Worm (Caenorhabditis elegans) whole organism, L2 larva: ENCODE data around the gene set-31.

Experiments used
- C34F6.9 ChIP-seq: fragments of 150-350 bp; optimal IDR thresholded peaks from 2 replicates; lab custom pipeline; 2014; ENCODE audit warnings: missing biosample characterization, missing genetic modification characterization
- F13H6.1 ChIP-seq: sonication (generic microtip); optimal IDR thresholded peaks from 2 replicates; lab custom pipeline; 2016; ENCODE audit warnings: missing genetic modification characterization, missing compliant biosample characterization
- alr-1 ChIP-seq: fragments of 150-350 bp; optimal IDR thresholded peaks from 2 replicates; lab custom pipeline; 2014; ENCODE audit warnings: missing biosample characterization, missing genetic modification characterization
- ama-1 ChIP-seq: fragments of 150-350 bp; optimal IDR thresholded peaks from 2 replicates; lab custom pipeline; 2018; ENCODE audit warnings: inconsistent platforms
- blmp-1 ChIP-seq: sonication (generic microtip); optimal IDR thresholded peaks from 2 replicates; lab custom pipeline; 2017; ENCODE audit warnings: missing genetic modification characterization, mild to moderate bottlenecking, missing compliant biosample characterization, antibody characterized with exemption, moderate library complexity; ENCODE audit not compliant: insufficient read depth
- ceh-82 ChIP-seq: fragments of 150-350 bp; optimal IDR thresholded peaks from 2 replicates; lab custom pipeline; 2014; ENCODE audit warnings: missing biosample characterization, missing genetic modification characterization
- dmd-4 ChIP-seq: sonication (generic microtip); optimal IDR thresholded peaks from 2 replicates; lab custom pipeline; 2017; ENCODE audit warnings: missing biosample characterization, missing genetic modification characterization
- egl-27 ChIP-seq: sonication (generic microtip); optimal IDR thresholded peaks from 3 replicates; lab custom pipeline; 2017; ENCODE audit warnings: missing biosample characterization, missing genetic modification reagents, missing genetic modification characterization
- elt-1 ChIP-seq: fragments of 150-350 bp; optimal IDR thresholded peaks from 2 replicates; lab custom pipeline; 2014; ENCODE audit warnings: missing biosample characterization, missing genetic modification characterization
- elt-3 ChIP-seq: sonication (generic microtip); optimal IDR thresholded peaks from 2 replicates; lab custom pipeline; 2017; ENCODE audit warnings: missing biosample characterization, missing genetic modification characterization
- fos-1 ChIP-seq: fragments of 150-350 bp; optimal IDR thresholded peaks from 2 replicates; lab custom pipeline; 2014; ENCODE audit warnings: missing biosample characterization, missing genetic modification characterization
- gmeb-1 ChIP-seq: fragments of 150-350 bp; optimal IDR thresholded peaks from 2 replicates; lab custom pipeline; 2014; ENCODE audit warnings: missing biosample characterization, missing genetic modification characterization
- lin-11 ChIP-seq: fragments of 150-350 bp; sonication (generic microtip); optimal IDR thresholded peaks from 2 replicates; lab custom pipeline; 2014; ENCODE audit warnings: missing biosample characterization, missing genetic modification characterization, inconsistent platforms, mixed read lengths
- lin-13 ChIP-seq: fragments of 150-350 bp; optimal IDR thresholded peaks from 2 replicates; lab custom pipeline; 2014; ENCODE audit warnings: missing biosample characterization, missing genetic modification reagents, missing genetic modification characterization
- lin-39 ChIP-seq: fragments of 150-350 bp; optimal IDR thresholded peaks from 2 replicates; lab custom pipeline; 2014; ENCODE audit warnings: missing biosample characterization, missing genetic modification reagents, missing genetic modification characterization
- mab-5 ChIP-seq: fragments of 150-350 bp; optimal IDR thresholded peaks from 2 replicates; lab custom pipeline; 2014; ENCODE audit warnings: missing biosample characterization, missing genetic modification characterization
- mbf-1 ChIP-seq: sonication (generic microtip); optimal IDR thresholded peaks from 2 replicates; lab custom pipeline; 2017; ENCODE audit warnings: missing biosample characterization, missing genetic modification characterization
- mdl-1 ChIP-seq, 2 experiments: fragments of 150-350 bp in 1 of 2; sonication (generic microtip) in 1 of 2; optimal IDR thresholded peaks; 2 replicates each; lab custom pipeline; 2017; ENCODE audit warnings: missing biosample characterization in 2 of 2, missing genetic modification characterization in 2 of 2
- nhr-10 ChIP-seq: sonication (generic microtip); optimal IDR thresholded peaks from 2 replicates; lab custom pipeline; 2017; ENCODE audit warnings: missing biosample characterization, missing genetic modification characterization
- nhr-11 ChIP-seq: fragments of 150-350 bp; optimal IDR thresholded peaks from 2 replicates; lab custom pipeline; 2014; ENCODE audit warnings: missing biosample characterization, missing genetic modification characterization
- nhr-129 ChIP-seq: fragments of 150-350 bp; optimal IDR thresholded peaks from 2 replicates; lab custom pipeline; 2014; ENCODE audit warnings: missing biosample characterization, missing genetic modification characterization
- nhr-6 ChIP-seq: fragments of 150-350 bp; optimal IDR thresholded peaks from 2 replicates; lab custom pipeline; 2014; ENCODE audit warnings: missing biosample characterization, missing genetic modification characterization
- peb-1 ChIP-seq: fragments of 150-350 bp; optimal IDR thresholded peaks from 2 replicates; lab custom pipeline; 2014; ENCODE audit warnings: missing biosample characterization, missing genetic modification characterization
- skn-1 ChIP-seq: sonication (generic microtip); optimal IDR thresholded peaks from 2 replicates; lab custom pipeline; 2017; ENCODE audit warnings: missing biosample characterization, missing genetic modification characterization
- unc-39 ChIP-seq: fragments of 150-350 bp; optimal IDR thresholded peaks from 2 replicates; lab custom pipeline; 2014; ENCODE audit warnings: missing biosample characterization, missing genetic modification characterization
- unc-62 ChIP-seq: fragments of 150-350 bp; optimal IDR thresholded peaks from 2 replicates; lab custom pipeline; 2014; ENCODE audit warnings: missing biosample characterization, missing genetic modification reagents, missing genetic modification characterization

The set-31 gene

DNA sequence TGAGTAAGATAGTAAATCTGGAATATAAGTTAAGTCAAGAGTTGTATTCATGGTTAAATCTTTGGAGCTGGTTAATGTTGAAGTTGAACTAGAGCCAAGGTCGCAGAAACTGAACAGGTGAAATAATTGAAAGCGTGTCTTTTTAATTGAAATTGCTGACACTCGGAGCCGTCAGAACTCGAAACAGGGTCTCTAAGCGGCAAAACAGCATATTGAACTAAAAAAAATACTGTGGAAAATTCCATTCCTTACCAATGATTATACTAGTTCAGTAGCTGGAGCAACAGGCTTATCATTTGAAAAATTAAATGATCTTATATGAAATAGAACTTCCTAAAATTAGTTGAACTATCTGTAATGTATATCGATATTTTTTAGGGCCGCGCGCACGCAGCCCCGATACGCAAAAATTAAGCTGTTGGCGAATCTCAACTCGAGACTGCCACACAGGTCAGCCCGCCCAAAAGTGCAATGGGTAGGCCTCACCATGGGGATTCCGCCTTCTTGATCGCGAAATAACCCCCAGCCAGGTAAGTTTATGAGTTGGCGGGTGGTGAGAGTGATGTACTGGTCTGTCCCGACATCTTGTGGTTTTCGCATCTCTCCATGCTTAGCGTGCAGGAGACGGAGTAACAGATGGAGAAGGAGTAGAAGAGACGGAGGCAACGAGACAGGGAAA, 50.6 kb downstream of the set-31 start, which contains the start of gene srz-97 (continued):
- TF ChIP-seq F13H6.1 (tag; lab: Kevin White, UChicago) (peak; percentile 3), nhr-6 (no peak), lin-11 (tag; lab: Kevin White, UChicago) (no peak), skn-1 (tag; lab: Kevin White, UChicago) (no peak), elt-3 (tag; lab: Kevin White, UChicago) (no peak), lin-39 (tag; lab: Kevin White, UChicago) (no peak), unc-39 (tag; lab: Kevin White, UChicago) (no peak), lin-13 (GFP tag; lab: Kevin White, UChicago) (peak; percentile 19), gmeb-1 (tag; lab: Kevin White, UChicago) (no peak)

DNA sequence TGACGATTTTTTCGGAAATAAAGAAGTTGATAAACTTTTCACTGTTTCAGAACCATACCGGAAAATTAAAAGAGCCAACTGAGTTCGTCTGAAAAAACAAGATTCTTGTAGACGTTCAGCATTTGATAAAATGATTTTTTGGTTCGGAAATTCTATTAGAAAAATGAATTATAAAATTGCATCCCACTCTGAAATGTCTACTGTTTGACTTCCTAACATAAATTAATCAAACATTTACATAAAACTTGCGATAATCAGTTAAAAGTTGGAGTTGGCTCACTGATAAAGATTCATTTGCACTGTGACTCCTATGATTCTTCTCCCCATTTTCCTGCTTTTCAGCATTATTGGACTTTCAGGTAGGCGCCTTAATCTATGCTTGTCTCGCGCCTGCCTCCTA, 51.2 kb downstream of the set-31 start, which contains the start of gene clec-57:
clec-57 (plus strand) TSS at position 301 of the 400 bp plus-strand sequence.
- no peak for TF ChIP-seq dmd-4 (tag; lab: Kevin White, UChicago)
- no peak for TF ChIP-seq ama-1
- TF ChIP-seq nhr-10 (tag; lab: Kevin White, UChicago): no peak
- TF ChIP-seq mab-5: no peak
- no peak for TF ChIP-seq nhr-129 (tag; lab: Kevin White, UChicago)
- TF ChIP-seq elt-1 (tag; lab: Kevin White, UChicago): no peak
- no peak for TF ChIP-seq mdl-1 (tag; optimal IDR thresholded peaks at IDR 0.05; lab: Kevin White, UChicago)
- no peak for TF ChIP-seq unc-62
- TF ChIP-seq C34F6.9 (tag; lab: Kevin White, UChicago): no peak
- TF ChIP-seq nhr-11 (tag; lab: Kevin White, UChicago): no peak
- TF ChIP-seq F13H6.1 (tag; lab: Kevin White, UChicago): no peak
- TF ChIP-seq egl-27 (tag; lab: Kevin White, UChicago): no peak
- no peak for TF ChIP-seq fos-1
- TF ChIP-seq mbf-1 (tag; lab: Kevin White, UChicago): no peak
- TF ChIP-seq ceh-82: no peak
- no peak for TF ChIP-seq blmp-1 (tag; lab: Kevin White, UChicago)
- TF ChIP-seq peb-1: no peak
- TF ChIP-seq alr-1: no peak
